Worm (Caenorhabditis elegans) whole organism, L4 larva: ENCODE results near the gene sru-2.
A peak's percentile ranks its signal among the peaks of the same experiment; 100 is the strongest.

Experiments
- F37D6.2 ChIP-seq: sonication (generic microtip); optimal IDR thresholded peaks from 2 replicates; lab custom pipeline; 2016; ENCODE audit warnings: mild to moderate bottlenecking, missing genetic modification characterization, missing compliant biosample characterization
- F49E8.2 ChIP-seq: sonication (generic microtip); optimal IDR thresholded peaks from 2 replicates; lab custom pipeline; 2016; ENCODE audit warnings: missing compliant biosample characterization, mild to moderate bottlenecking, missing genetic modification characterization, borderline replicate concordance
- T26A8.4 ChIP-seq: fragments of 200-800 bp; sonication (Bioruptor generic); IDR thresholded peaks from 2 replicates; pipeline ENCODE4 v1.3.6; 2022; ENCODE audit warnings: missing genetic modification characterization, missing compliant biosample characterization
- Y48G9A.11 ChIP-seq: fragments of 200-800 bp; sonication (Bioruptor generic); IDR thresholded peaks from 2 replicates; pipeline ENCODE4 v1.3.6; 2022; ENCODE audit warnings: missing genetic modification reagents, missing genetic modification characterization, missing compliant biosample characterization
- ama-1 ChIP-seq: fragments of 150-350 bp; optimal IDR thresholded peaks from 2 replicates; lab custom pipeline; 2014; ENCODE audit warnings: inconsistent platforms, mixed read lengths
- arid-1 ChIP-seq: fragments of 200-800 bp; sonication (Bioruptor generic); conservative IDR thresholded peaks from 2 replicates; pipeline ENCODE4 v1.3.6; 2022; ENCODE audit warnings: missing genetic modification reagents, missing genetic modification characterization, missing compliant biosample characterization
- attf-4 ChIP-seq: sonication (generic microtip); optimal IDR thresholded peaks from 3 replicates; lab custom pipeline; 2017; ENCODE audit warnings: missing biosample characterization, missing genetic modification characterization
- ceh-44 ChIP-seq: fragments of 200-800 bp; sonication (Bioruptor generic); IDR thresholded peaks from 2 replicates; pipeline ENCODE4 v1.3.6; 2022; ENCODE audit warnings: missing genetic modification reagents, missing genetic modification characterization, missing compliant biosample characterization
- ctbp-1 ChIP-seq: fragments of 200-800 bp; sonication (Bioruptor generic); IDR thresholded peaks from 2 replicates; pipeline ENCODE4 v1.3.6; 2022; ENCODE audit warnings: missing genetic modification reagents, missing genetic modification characterization, missing compliant biosample characterization
- daf-8 ChIP-seq: fragments of 200-800 bp; sonication (Bioruptor generic); IDR thresholded peaks from 2 replicates; pipeline ENCODE4 v1.3.6; 2022; ENCODE audit warnings: missing genetic modification characterization, missing compliant biosample characterization
- duxl-1 ChIP-seq: sonication (generic microtip); optimal IDR thresholded peaks from 2 replicates; lab custom pipeline; 2016; ENCODE audit warnings: mild to moderate bottlenecking, missing genetic modification characterization, moderate library complexity, missing compliant biosample characterization; ENCODE audit not compliant: poor library complexity
- dve-1 ChIP-seq: sonication (generic microtip); optimal IDR thresholded peaks from 2 replicates; lab custom pipeline; 2017; ENCODE audit warnings: antibody characterized with exemption, mild to moderate bottlenecking, missing genetic modification characterization, missing compliant biosample characterization; ENCODE audit not compliant: insufficient read depth
- egl-43 ChIP-seq: fragments of 200-800 bp; sonication (Bioruptor generic); IDR thresholded peaks from 2 replicates; pipeline ENCODE4 v1.3.6; 2022; ENCODE audit warnings: missing genetic modification reagents, missing genetic modification characterization, missing compliant biosample characterization
- lim-7 ChIP-seq: fragments of 200-800 bp; sonication (Bioruptor generic); IDR thresholded peaks from 2 replicates; pipeline ENCODE4 v1.3.6; 2022; ENCODE audit warnings: missing genetic modification characterization, missing compliant biosample characterization
- lin-29 ChIP-seq: fragments of 200-800 bp; sonication (Bioruptor generic); IDR thresholded peaks from 2 replicates; pipeline ENCODE4 v1.3.6; 2022; ENCODE audit warnings: missing genetic modification reagents, missing genetic modification characterization, missing compliant biosample characterization
- lin-39 ChIP-seq: fragments of 150-350 bp; optimal IDR thresholded peaks from 2 replicates; lab custom pipeline; 2014; ENCODE audit warnings: missing biosample characterization, missing genetic modification reagents, missing genetic modification characterization
- madf-5 ChIP-seq, 2 experiments: fragments of 200-800 bp; sonication (Bioruptor generic); IDR thresholded peaks; 2 replicates each; pipeline ENCODE4 v1.3.6; 2022; ENCODE audit warnings: missing compliant biosample characterization in 2 of 2, missing genetic modification characterization in 2 of 2
- mdl-1 ChIP-seq, 2 experiments: fragments of 150-350 bp in 1 of 2; sonication (generic microtip) in 1 of 2; optimal IDR thresholded peaks; 2 replicates each; lab custom pipeline; 2014 to 2017; ENCODE audit warnings: missing biosample characterization in 2 of 2, missing genetic modification characterization in 2 of 2
- mep-1 ChIP-seq: fragments of 150-350 bp; sonication (generic microtip); optimal IDR thresholded peaks from 3 replicates; lab custom pipeline; 2014; ENCODE audit warnings: missing biosample characterization, missing genetic modification characterization
- mes-2 ChIP-seq: sonication (generic microtip); optimal IDR thresholded peaks from 2 replicates; lab custom pipeline; 2016; ENCODE audit warnings: missing genotype, mild to moderate bottlenecking, missing genetic modification characterization, missing compliant biosample characterization; ENCODE audit not compliant: poor library complexity, severe bottlenecking
- nhr-237 ChIP-seq: sonication (generic microtip); optimal IDR thresholded peaks from 2 replicates; lab custom pipeline; 2017; ENCODE audit warnings: missing biosample characterization, missing genetic modification characterization
- nhr-28 ChIP-seq: fragments of 150-350 bp; optimal IDR thresholded peaks from 2 replicates; lab custom pipeline; 2014; ENCODE audit warnings: missing biosample characterization, missing genetic modification characterization
- nhr-6 ChIP-seq: fragments of 150-350 bp; optimal IDR thresholded peaks from 2 replicates; lab custom pipeline; 2014; ENCODE audit warnings: missing biosample characterization, missing genetic modification characterization
- nhr-77 ChIP-seq: fragments of 150-350 bp; optimal IDR thresholded peaks from 2 replicates; lab custom pipeline; 2014; ENCODE audit warnings: missing biosample characterization, missing genetic modification characterization
- php-3 ChIP-seq: fragments of 200-800 bp; sonication (Bioruptor generic); IDR thresholded peaks from 2 replicates; pipeline ENCODE4 v1.3.6; 2022; ENCODE audit warnings: missing genetic modification reagents, missing genetic modification characterization, missing compliant biosample characterization
- rbr-2 ChIP-seq: sonication (generic microtip); optimal IDR thresholded peaks from 2 replicates; lab custom pipeline; 2016; ENCODE audit warnings: missing genotype, missing genetic modification characterization, missing compliant biosample characterization
- sdz-12 ChIP-seq: fragments of 200-800 bp; sonication (Bioruptor generic); optimal IDR thresholded peaks from 2 replicates; lab custom pipeline; 2018; ENCODE audit warnings: mild to moderate bottlenecking, missing genetic modification characterization, missing compliant biosample characterization
- set-16 ChIP-seq: fragments of 200-800 bp; sonication (Bioruptor generic); IDR thresholded peaks from 2 replicates; pipeline ENCODE4 v1.3.6; 2022; ENCODE audit warnings: missing genetic modification reagents, missing genetic modification characterization, missing compliant biosample characterization
- skn-1 ChIP-seq: fragments of 150-350 bp; optimal IDR thresholded peaks from 2 replicates; lab custom pipeline; 2014; ENCODE audit warnings: missing biosample characterization, missing genetic modification characterization
- snpc-1.2 ChIP-seq: fragments of 200-800 bp; sonication (Bioruptor generic); IDR thresholded peaks from 2 replicates; pipeline ENCODE4 v1.3.6; 2022; ENCODE audit warnings: missing genetic modification reagents, missing genetic modification characterization, missing compliant biosample characterization
- snpc-4 ChIP-seq: fragments of 150-350 bp; optimal IDR thresholded peaks from 2 replicates; lab custom pipeline; 2014; ENCODE audit warnings: missing biosample characterization, missing genetic modification characterization
- spr-3 ChIP-seq: fragments of 200-800 bp; sonication (Bioruptor generic); optimal IDR thresholded peaks from 2 replicates; lab custom pipeline; 2018; ENCODE audit warnings: mild to moderate bottlenecking, missing genetic modification characterization, missing compliant biosample characterization
- tag-97 ChIP-seq: fragments of 200-800 bp; sonication (Bioruptor generic); IDR thresholded peaks from 2 replicates; pipeline ENCODE4 v1.3.6; 2022; ENCODE audit warnings: missing genetic modification characterization, missing compliant biosample characterization
- tra-1 ChIP-seq: fragments of 200-800 bp; sonication (Bioruptor generic); IDR thresholded peaks from 2 replicates; pipeline ENCODE4 v1.3.6; 2022; ENCODE audit warnings: missing genetic modification reagents, missing genetic modification characterization, missing compliant biosample characterization
- unc-62 ChIP-seq, 3 experiments: fragments of 150-350 bp in 1 of 3; sonication (generic microtip); optimal IDR thresholded peaks in 2 of 3; peaks in 1 of 3; 1 replicate in 1 of 3; 2 replicates in 2 of 3; lab custom pipeline; 2014 to 2017; ENCODE audit warnings: missing biosample characterization in 3 of 3, missing genetic modification characterization in 3 of 3, missing genetic modification reagents in 3 of 3, missing genotype in 1 of 3
- vab-7 ChIP-seq: fragments of 200-800 bp; sonication (Bioruptor generic); IDR thresholded peaks from 2 replicates; pipeline ENCODE4 v1.3.6; 2022; ENCODE audit warnings: missing genetic modification reagents, missing genetic modification characterization, missing compliant biosample characterization
- ztf-7 ChIP-seq: fragments of 150-350 bp; optimal IDR thresholded peaks from 2 replicates; lab custom pipeline; 2014; ENCODE audit warnings: missing biosample characterization, missing genetic modification characterization

The sru-2 gene

DNA sequence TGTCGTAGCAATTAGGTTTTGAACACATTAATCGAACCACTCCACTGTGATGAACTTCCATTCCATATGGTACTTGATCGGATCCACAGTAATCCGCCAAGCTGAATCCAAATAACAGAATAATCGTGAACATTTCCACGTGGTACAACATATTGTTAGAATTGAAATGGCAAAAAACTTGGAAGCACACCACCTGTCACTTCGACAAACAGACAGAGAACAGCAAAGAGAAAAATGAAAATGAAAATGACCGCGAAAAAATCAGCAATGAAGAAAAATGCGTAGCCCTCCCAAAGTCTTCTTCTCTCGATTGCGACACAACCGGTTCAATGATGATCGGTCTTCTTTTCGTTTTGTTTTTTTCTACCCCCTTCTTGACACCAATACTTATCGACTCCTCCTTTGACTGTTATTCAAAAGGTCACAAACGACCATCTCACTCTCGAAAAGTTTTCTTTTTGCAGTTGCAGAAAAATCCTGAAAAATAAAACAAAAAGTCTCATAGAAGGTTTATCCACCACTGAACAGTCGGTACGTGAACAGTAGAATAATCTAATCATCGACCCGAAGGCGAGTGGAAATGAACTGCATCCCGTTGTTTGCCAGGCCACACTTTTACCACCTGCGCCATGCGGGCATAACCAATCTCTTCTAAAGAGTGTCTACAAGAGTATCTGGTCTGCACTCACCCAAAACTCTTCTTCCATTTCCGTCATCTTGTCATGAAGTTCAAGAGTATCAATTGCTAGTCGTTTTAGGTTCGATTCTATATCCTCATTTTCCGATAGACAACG is 8.7 kb upstream of the sru-2 start, which contains the start of gene wrt-3 (continued):
- TF ChIP-seq spr-3 (GFP tag; lab: Kevin White, UChicago), result peak; percentile 81
- TF ChIP-seq F49E8.2 (tag; lab: Kevin White, UChicago), result peak; percentile 42
- peak; percentile 91 for TF ChIP-seq duxl-1 (tag; lab: Kevin White, UChicago)
- no peak; the same call in none of the 2 replicates for TF ChIP-seq lim-7 (GFP tag; lab: Robert Waterston, UW)
- peak; percentile 58 for TF ChIP-seq attf-4 (tag; lab: Kevin White, UChicago)
- TF ChIP-seq T26A8.4 (GFP tag; lab: Robert Waterston, UW), result no peak
- no peak for TF ChIP-seq Y48G9A.11 (GFP tag; lab: Robert Waterston, UW)
- peak; percentile 71 for TF ChIP-seq ztf-7 (tag; lab: Kevin White, UChicago)
- TF ChIP-seq ceh-44 (GFP tag; lab: Robert Waterston, UW), result peak; percentile 88; the same call in 1 of the 2 replicates
- no peak for TF ChIP-seq ama-1 (lab: Kevin White, UChicago)
- no peak; the same call in 1 of the 2 replicates for TF ChIP-seq ctbp-1
- TF ChIP-seq sdz-12 (GFP tag; lab: Kevin White, UChicago), result peak; percentile 93
- no peak for TF ChIP-seq mdl-1 (tag; optimal IDR thresholded peaks at IDR 0.05; lab: Kevin White, UChicago)
- TF ChIP-seq set-16 (GFP tag; lab: Robert Waterston, UW), result no peak

DNA sequence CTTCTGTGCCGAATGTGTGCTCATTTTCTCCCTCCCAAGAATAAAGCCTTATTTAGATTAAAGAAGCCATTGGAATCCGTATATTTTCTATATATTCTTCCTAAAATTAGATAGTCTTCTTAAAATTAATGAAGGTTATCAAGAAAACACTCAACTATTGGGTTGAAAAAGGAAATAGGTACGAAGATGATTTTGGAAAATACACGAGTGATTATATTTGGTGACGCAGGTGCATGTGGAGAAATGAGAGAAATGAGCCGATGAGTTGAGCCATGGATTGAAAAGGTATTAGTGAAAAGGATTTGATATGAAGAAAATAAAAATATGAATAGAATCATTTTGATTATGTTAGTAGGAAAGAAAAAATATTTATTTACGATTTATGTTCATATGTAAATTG is 5.1 kb upstream of the sru-2 start, which contains the start of gene cng-3:
cng-3 (minus strand) TSS at position 102 of the 400 bp plus-strand sequence.
- TF ChIP-seq skn-1 (tag; lab: Kevin White, UChicago) (no peak), vab-7 (GFP tag; lab: Robert Waterston, UW) (no peak), F37D6.2 (tag; lab: Kevin White, UChicago) (no peak), ama-1 (lab: Kevin White, UChicago) (no peak), daf-8 (GFP tag; lab: Robert Waterston, UW) (no peak), nhr-6 (tag; lab: Kevin White, UChicago) (no peak), lin-39 (tag; lab: Kevin White, UChicago) (no peak), egl-43 (GFP tag; lab: Robert Waterston, UW) (no peak), nhr-237 (tag; lab: Kevin White, UChicago) (no peak), nhr-77 (tag; lab: Kevin White, UChicago) (no peak), tra-1 (GFP tag; lab: Robert Waterston, UW) (no peak)

DNA sequence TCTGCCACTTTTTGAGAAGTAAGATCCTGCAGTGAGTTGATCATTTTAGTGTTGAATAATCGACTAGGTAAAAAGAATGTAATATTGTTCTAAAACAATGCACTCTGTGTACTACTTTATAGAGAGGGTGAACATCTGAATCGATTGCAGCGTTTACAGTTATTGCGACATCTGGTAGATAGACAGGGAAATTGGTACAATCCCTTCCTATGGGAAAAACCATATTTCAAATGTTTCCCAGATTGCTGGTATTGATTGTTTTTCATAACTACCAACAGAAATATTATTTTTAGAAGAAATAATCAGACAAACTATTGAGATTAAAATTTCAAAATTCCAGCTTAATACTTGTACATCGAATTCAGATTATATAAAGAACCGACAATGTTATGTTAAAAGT is 1.0 kb upstream of the sru-2 start, which contains the start of gene gadr-2:
gadr-2 (minus strand) TSS at position 101 of the 400 bp plus-strand sequence.
- TF ChIP-seq nhr-237 (tag; lab: Kevin White, UChicago), result no peak
- TF ChIP-seq set-16 (GFP tag; lab: Robert Waterston, UW), result no peak
- TF ChIP-seq nhr-6 (tag; lab: Kevin White, UChicago), result no peak
- TF ChIP-seq mep-1 (tag; lab: Kevin White, UChicago), result no peak
- TF ChIP-seq rbr-2 (tag; lab: Kevin White, UChicago), result no peak
- no peak for TF ChIP-seq lin-29 (GFP tag; lab: Robert Waterston, UW)
- no peak for TF ChIP-seq php-3 (GFP tag; lab: Robert Waterston, UW)
- no peak for TF ChIP-seq ztf-7 (tag; lab: Kevin White, UChicago)
- no peak for TF ChIP-seq madf-5 (GFP tag; IDR thresholded peaks at IDR 0.05; lab: Robert Waterston, UW)
- TF ChIP-seq unc-62 (GFP tag; optimal IDR thresholded peaks at IDR 0.05 in 1 of 2; lab: Kevin White, UChicago), result no peak
- TF ChIP-seq unc-62 (tag; optimal IDR thresholded peaks at IDR 0.05; lab: Kevin White, UChicago), result no peak
- TF ChIP-seq snpc-4 (tag; lab: Kevin White, UChicago), result no peak
- no peak for TF ChIP-seq ama-1 (lab: Kevin White, UChicago)
- no peak for TF ChIP-seq daf-8 (GFP tag; lab: Robert Waterston, UW)
- TF ChIP-seq mes-2 (tag; lab: Kevin White, UChicago), result no peak
- no peak for TF ChIP-seq nhr-28 (tag; lab: Kevin White, UChicago)
- no peak for TF ChIP-seq dve-1
- no peak for TF ChIP-seq snpc-1.2 (GFP tag; lab: Robert Waterston, UW)
- no peak for TF ChIP-seq arid-1 (GFP tag; lab: Robert Waterston, UW)
- TF ChIP-seq tag-97 (GFP tag; lab: Robert Waterston, UW), result no peak
- TF ChIP-seq tra-1 (GFP tag; lab: Robert Waterston, UW), result no peak
